Worm (Caenorhabditis elegans) whole organism, L1 larva: ENCODE data around the gene srx-82.

Experiments used
- F16B12.6 ChIP-seq: fragments of 150-350 bp; optimal IDR thresholded peaks from 2 replicates; lab custom pipeline; 2014; ENCODE audit warnings: missing biosample characterization, missing genetic modification characterization
- Y116A8C.19 ChIP-seq: sonication (generic microtip); optimal IDR thresholded peaks from 2 replicates; lab custom pipeline; 2016; ENCODE audit warnings: missing compliant biosample characterization, missing genetic modification characterization, borderline replicate concordance
- aha-1 ChIP-seq: fragments of 150-350 bp; optimal IDR thresholded peaks from 2 replicates; lab custom pipeline; 2014; ENCODE audit warnings: missing biosample characterization, missing genetic modification characterization
- alr-1 ChIP-seq: fragments of 200-800 bp; sonication (Bioruptor generic); optimal IDR thresholded peaks from 2 replicates; lab custom pipeline; 2018; ENCODE audit warnings: borderline replicate concordance, mild to moderate bottlenecking, missing genetic modification characterization, missing compliant biosample characterization
- ama-1 ChIP-seq: fragments of 150-350 bp; optimal IDR thresholded peaks from 2 replicates; lab custom pipeline; 2014
- ceh-63 ChIP-seq: fragments of 200-800 bp; sonication (Bioruptor generic); optimal IDR thresholded peaks from 2 replicates; lab custom pipeline; 2018; ENCODE audit warnings: mild to moderate bottlenecking, missing genetic modification characterization, missing compliant biosample characterization
- ceh-82 ChIP-seq, 3 experiments: fragments of 150-350 bp in 1 of 3; sonication (generic microtip) in 2 of 3; optimal IDR thresholded peaks; 2 replicates each; lab custom pipeline; 2014 to 2017; ENCODE audit warnings: missing biosample characterization in 3 of 3, missing genetic modification characterization in 3 of 3
- ceh-88 ChIP-seq: fragments of 200-800 bp; sonication (Bioruptor generic); IDR thresholded peaks from 2 replicates; pipeline ENCODE4 v1.3.6; 2022; ENCODE audit warnings: missing genetic modification characterization, missing compliant biosample characterization
- ces-1 ChIP-seq: fragments of 150-350 bp; optimal IDR thresholded peaks from 2 replicates; lab custom pipeline; 2014; ENCODE audit warnings: missing biosample characterization, missing genetic modification reagents, missing genetic modification characterization
- dpl-1 ChIP-seq, 3 experiments: fragments of 150-350 bp in 2 of 3; sonication (generic microtip) in 1 of 3; optimal IDR thresholded peaks; 2 replicates each; lab custom pipeline; 2014 to 2017; ENCODE audit warnings: missing biosample characterization in 3 of 3, missing genetic modification characterization in 3 of 3, missing genetic modification reagents in 3 of 3
- dsc-1 ChIP-seq: sonication (generic microtip); optimal IDR thresholded peaks from 2 replicates; lab custom pipeline; 2016; ENCODE audit warnings: mild to moderate bottlenecking, missing genetic modification characterization, missing compliant biosample characterization
- efl-1 ChIP-seq, 4 experiments: fragments of 150-350 bp; optimal IDR thresholded peaks in 3 of 4; peaks in 1 of 4; 1 replicate in 1 of 4; 2 replicates in 3 of 4; lab custom pipeline; 2014; ENCODE audit warnings: missing biosample characterization in 2 of 4, missing genetic modification characterization in 2 of 4, missing genetic modification reagents in 2 of 4
- fkh-4 ChIP-seq: sonication (generic microtip); optimal IDR thresholded peaks from 2 replicates; lab custom pipeline; 2016; ENCODE audit warnings: missing compliant biosample characterization, missing genetic modification characterization, borderline replicate concordance
- fkh-8 ChIP-seq: sonication (generic microtip); optimal IDR thresholded peaks from 2 replicates; lab custom pipeline; 2016; ENCODE audit warnings: mild to moderate bottlenecking, missing genetic modification characterization, missing compliant biosample characterization
- fos-1 ChIP-seq: fragments of 150-350 bp; optimal IDR thresholded peaks from 2 replicates; lab custom pipeline; 2014; ENCODE audit warnings: missing biosample characterization, missing genetic modification characterization
- grh-1 ChIP-seq: fragments of 200-800 bp; sonication (Bioruptor generic); IDR thresholded peaks from 2 replicates; pipeline ENCODE4 v1.3.6; 2022; ENCODE audit warnings: missing genetic modification reagents, missing genetic modification characterization, missing compliant biosample characterization
- hlh-17 ChIP-seq: fragments of 200-800 bp; sonication (Bioruptor generic); optimal IDR thresholded peaks from 2 replicates; lab custom pipeline; 2018; ENCODE audit warnings: missing genetic modification characterization, mild to moderate bottlenecking, missing compliant biosample characterization, moderate library complexity, borderline replicate concordance
- hlh-4 ChIP-seq: sonication (generic microtip); optimal IDR thresholded peaks from 2 replicates; lab custom pipeline; 2016; ENCODE audit warnings: mild to moderate bottlenecking, missing genetic modification characterization, missing compliant biosample characterization
- irx-1 ChIP-seq: sonication (generic microtip); optimal IDR thresholded peaks from 2 replicates; lab custom pipeline; 2016; ENCODE audit warnings: missing genetic modification characterization, missing compliant biosample characterization
- jun-1 ChIP-seq: fragments of 150-350 bp; optimal IDR thresholded peaks from 2 replicates; lab custom pipeline; 2014; ENCODE audit warnings: missing biosample characterization, missing genetic modification reagents, missing genetic modification characterization
- lin-13 ChIP-seq: fragments of 150-350 bp; optimal IDR thresholded peaks from 2 replicates; lab custom pipeline; 2014; ENCODE audit warnings: missing biosample characterization, missing genetic modification reagents, missing genetic modification characterization
- lin-14 ChIP-seq: fragments of 200-800 bp; sonication (Bioruptor generic); optimal IDR thresholded peaks from 2 replicates; lab custom pipeline; 2018; ENCODE audit warnings: mild to moderate bottlenecking, missing genetic modification characterization, moderate library complexity, missing compliant biosample characterization
- lin-35 ChIP-seq, 2 experiments: fragments of 150-350 bp; optimal IDR thresholded peaks; 2 replicates each; lab custom pipeline; 2014; ENCODE audit warnings: missing biosample characterization in 2 of 2, missing genetic modification characterization in 2 of 2, missing genetic modification reagents in 2 of 2
- lin-39 ChIP-seq: fragments of 150-350 bp; optimal IDR thresholded peaks from 2 replicates; lab custom pipeline; 2014; ENCODE audit warnings: missing biosample characterization, missing genetic modification reagents, missing genetic modification characterization
- mep-1 ChIP-seq: fragments of 150-350 bp; optimal IDR thresholded peaks from 2 replicates; lab custom pipeline; 2014; ENCODE audit warnings: missing biosample characterization, missing genetic modification characterization
- nhr-12 ChIP-seq: sonication (generic microtip); optimal IDR thresholded peaks from 2 replicates; lab custom pipeline; 2017; ENCODE audit warnings: missing biosample characterization, missing genetic modification characterization
- nhr-19 ChIP-seq: fragments of 200-800 bp; sonication (Bioruptor generic); conservative IDR thresholded peaks from 2 replicates; pipeline ENCODE4 v1.3.6; 2022; ENCODE audit warnings: missing genetic modification characterization, missing compliant biosample characterization
- nhr-28 ChIP-seq: fragments of 150-350 bp; optimal IDR thresholded peaks from 2 replicates; lab custom pipeline; 2014; ENCODE audit warnings: missing biosample characterization, missing genetic modification characterization
- nhr-71 ChIP-seq: sonication (generic microtip); optimal IDR thresholded peaks from 2 replicates; lab custom pipeline; 2016; ENCODE audit warnings: mild to moderate bottlenecking, missing genetic modification characterization, moderate library complexity, missing compliant biosample characterization
- nhr-77 ChIP-seq: fragments of 150-350 bp; optimal IDR thresholded peaks from 2 replicates; lab custom pipeline; 2014; ENCODE audit warnings: missing biosample characterization, missing genetic modification characterization
- nhr-85 ChIP-seq: sonication (generic microtip); peaks from one replicate; lab custom pipeline; 2016; ENCODE audit warnings: missing genetic modification characterization, inconsistent platforms, missing compliant biosample characterization
- nhr-90 ChIP-seq: sonication (generic microtip); optimal IDR thresholded peaks from 2 replicates; lab custom pipeline; 2016; ENCODE audit warnings: mild to moderate bottlenecking, missing genetic modification characterization, missing compliant biosample characterization; ENCODE audit not compliant: poor library complexity
- pag-3 ChIP-seq: sonication (generic microtip); optimal IDR thresholded peaks from 2 replicates; lab custom pipeline; 2017; ENCODE audit warnings: missing genetic modification characterization, mild to moderate bottlenecking, missing compliant biosample characterization, antibody characterized with exemption, borderline replicate concordance; ENCODE audit not compliant: insufficient read depth
- pax-3 ChIP-seq: fragments of 200-800 bp; sonication (Bioruptor generic); optimal IDR thresholded peaks from 2 replicates; lab custom pipeline; 2018; ENCODE audit warnings: mild to moderate bottlenecking, missing genetic modification characterization, moderate library complexity, missing compliant biosample characterization
- pqm-1 ChIP-seq: sonication (generic microtip); optimal IDR thresholded peaks from 3 replicates; lab custom pipeline; 2017; ENCODE audit warnings: missing biosample characterization, missing genetic modification characterization
- rnt-1 ChIP-seq: sonication (generic microtip); optimal IDR thresholded peaks from 2 replicates; lab custom pipeline; 2016; ENCODE audit warnings: mild to moderate bottlenecking, missing genetic modification characterization, moderate library complexity, missing compliant biosample characterization
- snpc-4 ChIP-seq: fragments of 150-350 bp; optimal IDR thresholded peaks from 2 replicates; lab custom pipeline; 2014; ENCODE audit warnings: missing biosample characterization, missing genetic modification characterization
- sox-4 ChIP-seq: sonication (generic microtip); optimal IDR thresholded peaks from 2 replicates; lab custom pipeline; 2016; ENCODE audit warnings: missing genetic modification characterization, missing compliant biosample characterization
- sptf-1 ChIP-seq: fragments of 150-350 bp; optimal IDR thresholded peaks from 2 replicates; lab custom pipeline; 2014; ENCODE audit warnings: missing biosample characterization, missing genetic modification characterization
- tbx-2 ChIP-seq: sonication (generic microtip); optimal IDR thresholded peaks from 2 replicates; lab custom pipeline; 2016; ENCODE audit warnings: missing genetic modification characterization, missing compliant biosample characterization
- unc-130 ChIP-seq: fragments of 150-350 bp; optimal IDR thresholded peaks from 2 replicates; lab custom pipeline; 2017; ENCODE audit warnings: missing biosample characterization, missing genetic modification characterization, inconsistent platforms
- unc-30 ChIP-seq: sonication (generic microtip); optimal IDR thresholded peaks from 2 replicates; lab custom pipeline; 2017; ENCODE audit warnings: missing biosample characterization, missing genetic modification characterization
- unc-86 ChIP-seq: sonication (generic microtip); optimal IDR thresholded peaks from 2 replicates; lab custom pipeline; 2016; ENCODE audit warnings: missing genetic modification characterization, missing compliant biosample characterization
- unc-98 ChIP-seq: fragments of 200-800 bp; sonication (Bioruptor generic); IDR thresholded peaks from 2 replicates; pipeline ENCODE4 v1.3.6; 2022; ENCODE audit warnings: missing genetic modification characterization, missing compliant biosample characterization
- vab-15 ChIP-seq: sonication (generic microtip); optimal IDR thresholded peaks from 2 replicates; lab custom pipeline; 2017; ENCODE audit warnings: missing genotype, mild to moderate bottlenecking, missing genetic modification characterization, missing compliant biosample characterization
- xbp-1 ChIP-seq: sonication (generic microtip); optimal IDR thresholded peaks from 2 replicates; lab custom pipeline; 2016; ENCODE audit warnings: missing genetic modification characterization, missing compliant biosample characterization
- zip-4 ChIP-seq: fragments of 200-800 bp; sonication (Bioruptor generic); optimal IDR thresholded peaks from 2 replicates; lab custom pipeline; 2018; ENCODE audit warnings: mild to moderate bottlenecking, missing genetic modification characterization, moderate library complexity, missing compliant biosample characterization
- ztf-4 ChIP-seq: fragments of 150-350 bp; optimal IDR thresholded peaks from 2 replicates; lab custom pipeline; 2014; ENCODE audit warnings: missing biosample characterization, missing genetic modification characterization

The srx-82 gene

ce11 chrV:11638634-11639117, 49.1 kb downstream of the srx-82 start (continued):
- TF ChIP-seq vab-15 (tag; lab: Kevin White, UChicago) (peak; percentile 4), unc-86 (tag; lab: Kevin White, UChicago) (peak; percentile 28), nhr-12 (no peak), ztf-4 (tag; lab: Kevin White, UChicago) (no peak), jun-1 (tag; lab: Kevin White, UChicago) (peak; percentile 31), mep-1 (peak; percentile 43), hlh-4 (no peak), pqm-1 (tag; lab: Kevin White, UChicago) (no peak), ceh-82 (tag; optimal IDR thresholded peaks at IDR 0.05; lab: Kevin White, UChicago) (peak in 2 of 3 experiments; percentile 32 to 39), rnt-1 (peak; percentile 74), unc-98 (peak; percentile 21; the same call in 1 of the 2 replicates), lin-14 (GFP tag; lab: Kevin White, UChicago) (peak; percentile 95), fkh-8 (tag; lab: Kevin White, UChicago) (peak; percentile 70), sox-4 (tag; lab: Kevin White, UChicago) (no peak), unc-30 (tag; lab: Kevin White, UChicago) (no peak), tbx-2 (peak; percentile 36), nhr-77 (tag; lab: Kevin White, UChicago) (peak; percentile 12), nhr-19 (GFP tag; lab: Robert Waterston, UW) (peak; percentile 78)

- no peak for TF ChIP-seq Y116A8C.19
- TF ChIP-seq zip-4 (GFP tag; lab: Kevin White, UChicago): no peak
- no peak for TF ChIP-seq hlh-17 (GFP tag; lab: Kevin White, UChicago)
- TF ChIP-seq unc-30 (tag; lab: Kevin White, UChicago): no peak
- TF ChIP-seq fkh-8 (tag; lab: Kevin White, UChicago): peak; percentile 83
- TF ChIP-seq alr-1 (tag; lab: Kevin White, UChicago): no peak
- TF ChIP-seq nhr-90 (tag; lab: Kevin White, UChicago): no peak
- 0 out of 2 replicates have a peak, but pooled peaks have one; percentile 2 for TF ChIP-seq nhr-19 (GFP tag; lab: Robert Waterston, UW)
- peak in 1 of 2 experiments; percentile 33 for TF ChIP-seq lin-35 (GFP tag; optimal IDR thresholded peaks at IDR 0.05; lab: Kevin White, UChicago)
- TF ChIP-seq aha-1 (tag; lab: Kevin White, UChicago): no peak
- no peak for TF ChIP-seq hlh-4
- no peak for TF ChIP-seq unc-98
- no peak for TF ChIP-seq snpc-4 (tag; lab: Kevin White, UChicago)
- TF ChIP-seq tbx-2: peak; percentile 46
- no peak for TF ChIP-seq sptf-1 (tag; lab: Kevin White, UChicago)
- TF ChIP-seq ztf-4 (tag; lab: Kevin White, UChicago): peak; percentile 12
- TF ChIP-seq lin-14 (GFP tag; lab: Kevin White, UChicago): peak; percentile 93
- peak; percentile 26 for TF ChIP-seq xbp-1 (tag; lab: Kevin White, UChicago)
- peak; percentile 72 for TF ChIP-seq nhr-71 (tag; lab: Kevin White, UChicago)
- peak; percentile 13 for TF ChIP-seq nhr-77 (tag; lab: Kevin White, UChicago)
- TF ChIP-seq unc-130 (tag; lab: Kevin White, UChicago): no peak
- no peak for TF ChIP-seq F16B12.6 (tag; lab: Kevin White, UChicago)
- TF ChIP-seq nhr-85: no peak
- peak; percentile 58 for TF ChIP-seq ceh-63
- no peak for TF ChIP-seq nhr-28 (tag; lab: Kevin White, UChicago)
- no peak for TF ChIP-seq fkh-4 (tag; lab: Kevin White, UChicago)
- TF ChIP-seq pax-3 (tag; lab: Kevin White, UChicago): peak; percentile 20
- TF ChIP-seq irx-1 (tag; lab: Kevin White, UChicago): peak; percentile 33
- TF ChIP-seq rnt-1: peak; percentile 37
- TF ChIP-seq efl-1 (optimal IDR thresholded peaks at IDR 0.05; lab: Kevin White, UChicago): peak; percentile 39 to 41
- peak in 1 of 2 experiments; percentile 17 for TF ChIP-seq efl-1 (GFP tag; optimal IDR thresholded peaks at IDR 0.05 in 1 of 2; lab: Kevin White, UChicago)
- peak; percentile 10 for TF ChIP-seq lin-13 (GFP tag; lab: Kevin White, UChicago)
- no peak for TF ChIP-seq ceh-88
- TF ChIP-seq ces-1: peak; percentile 73
- peak; percentile 64 for TF ChIP-seq dsc-1 (tag; lab: Kevin White, UChicago)
- peak in 1 of 3 experiments; percentile 35 for TF ChIP-seq dpl-1 (GFP tag; optimal IDR thresholded peaks at IDR 0.05; lab: Kevin White, UChicago)
- no peak for TF ChIP-seq vab-15 (tag; lab: Kevin White, UChicago)
- TF ChIP-seq lin-39 (tag; lab: Kevin White, UChicago): no peak
- no peak for TF ChIP-seq grh-1 (GFP tag; lab: Robert Waterston, UW)
- TF ChIP-seq fos-1 (tag; lab: Kevin White, UChicago): no peak
- TF ChIP-seq pag-3: no peak
- no peak for TF ChIP-seq ama-1 (lab: Kevin White, UChicago)
- peak; percentile 68 for TF ChIP-seq unc-86 (tag; lab: Kevin White, UChicago)
Observed at ce11 chrV:11641298-11641787, 51.8 kb downstream of the srx-82 start.
